Worm (Caenorhabditis elegans) whole organism, late embryonic: ENCODE data around the gene ZK512.7.

Experiments used
- F13H6.1 ChIP-seq: sonication (generic microtip); optimal IDR thresholded peaks from 2 replicates; lab custom pipeline; 2016; ENCODE audit warnings: missing genetic modification characterization, missing compliant biosample characterization
- ama-1 ChIP-seq: fragments of 150-350 bp; optimal IDR thresholded peaks from 2 replicates; lab custom pipeline; 2014
- dve-1 ChIP-seq: sonication (generic microtip); optimal IDR thresholded peaks from 2 replicates; lab custom pipeline; 2017; ENCODE audit warnings: antibody characterized with exemption, mild to moderate bottlenecking, missing genetic modification characterization, missing compliant biosample characterization
- fax-1 ChIP-seq: sonication (generic microtip); optimal IDR thresholded peaks from 2 replicates; lab custom pipeline; 2016; ENCODE audit warnings: missing genotype, missing genetic modification characterization, missing compliant biosample characterization
- fkh-10 ChIP-seq: fragments of 150-350 bp; optimal IDR thresholded peaks from 2 replicates; lab custom pipeline; 2014; ENCODE audit warnings: missing biosample characterization, missing genetic modification reagents, missing genetic modification characterization
- hlh-13 ChIP-seq: fragments of 200-800 bp; sonication (Bioruptor generic); optimal IDR thresholded peaks from 2 replicates; lab custom pipeline; 2018; ENCODE audit warnings: mild to moderate bottlenecking, missing genetic modification characterization, missing compliant biosample characterization
- hlh-30 ChIP-seq: sonication (generic microtip); optimal IDR thresholded peaks from 2 replicates; lab custom pipeline; 2017; ENCODE audit warnings: antibody characterized with exemption, missing genetic modification characterization, missing compliant biosample characterization; ENCODE audit not compliant: insufficient read depth
- nfya-1 ChIP-seq: sonication (generic microtip); optimal IDR thresholded peaks from 2 replicates; lab custom pipeline; 2017; ENCODE audit warnings: missing genetic modification characterization, mild to moderate bottlenecking, missing compliant biosample characterization, antibody characterized with exemption, moderate library complexity
- npax-4 ChIP-seq: sonication (generic microtip); optimal IDR thresholded peaks from 2 replicates; lab custom pipeline; 2016; ENCODE audit warnings: missing genetic modification characterization, missing compliant biosample characterization
- pqm-1 ChIP-seq: sonication (generic microtip); optimal IDR thresholded peaks from 2 replicates; lab custom pipeline; 2016; ENCODE audit warnings: missing genetic modification characterization, missing compliant biosample characterization
- unc-86 ChIP-seq: sonication (generic microtip); optimal IDR thresholded peaks from 2 replicates; lab custom pipeline; 2016; ENCODE audit warnings: missing genetic modification characterization, missing compliant biosample characterization

DNA sequence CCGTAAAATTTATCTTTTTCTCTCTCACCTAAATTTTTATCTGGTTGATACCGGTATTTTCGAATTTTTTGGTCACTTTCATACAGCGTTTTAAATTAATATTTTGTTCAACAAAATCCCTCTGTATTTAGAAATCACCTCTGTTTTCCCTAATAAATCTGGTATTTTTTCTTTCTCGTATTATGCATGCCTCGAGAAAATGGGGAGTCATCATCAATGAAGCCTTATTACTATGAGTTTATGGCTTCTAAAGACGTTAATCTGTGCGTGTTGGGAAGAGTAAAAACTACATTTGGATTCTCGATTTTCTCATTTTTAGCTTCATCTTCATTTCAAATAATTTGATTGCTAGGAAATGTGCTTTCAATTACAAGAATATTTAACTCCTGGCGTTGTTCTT lies 47.2 kb upstream of the ZK512.7 start, which contains the start of gene ZC84.7:
- TF ChIP-seq fkh-10 (GFP tag; lab: Kevin White, UChicago) (no peak), F13H6.1 (tag; lab: Kevin White, UChicago) (no peak), unc-86 (tag; lab: Kevin White, UChicago) (no peak), ama-1 (lab: Kevin White, UChicago) (no peak), hlh-13 (no peak), nfya-1 (tag; lab: Kevin White, UChicago) (no peak), npax-4 (no peak), fax-1 (tag; lab: Kevin White, UChicago) (no peak), dve-1 (no peak), pqm-1 (tag; lab: Kevin White, UChicago) (no peak), hlh-30 (tag; lab: Kevin White, UChicago) (no peak)
